Worm (Caenorhabditis elegans): ENCODE measurements around the gene ent-7.

ce11 chrIV:10036966-10037365 is 19.9 kb downstream of the ent-7 start, which contains the start of gene F44D12.10:
- TF ChIP-seq pqm-1 (tag; optimal IDR thresholded peaks at IDR 0.05) (no peak), egl-27 (tag; optimal IDR thresholded peaks at IDR 0.05) (no peak), lir-3 (tag; optimal IDR thresholded peaks at IDR 0.05; ENCODE audit: poor library complexity) (no peak), mep-1 (tag; optimal IDR thresholded peaks at IDR 0.05) (no peak), unc-62 (GFP tag; optimal IDR thresholded peaks at IDR 0.05) (no peak), nhr-237 (tag; optimal IDR thresholded peaks at IDR 0.05) (no peak), ets-5 (GFP tag; IDR thresholded peaks at IDR 0.05) (no peak)
